Worm (Caenorhabditis elegans) whole organism, early embryonic: Measurements from ENCODE around the gene unc-7.

Experiments used
- B0310.2 ChIP-seq: sonication (generic microtip); optimal IDR thresholded peaks from 2 replicates; lab custom pipeline; 2016; ENCODE audit warnings: mild to moderate bottlenecking, missing genetic modification characterization, missing compliant biosample characterization
- F13C5.2 ChIP-seq: sonication (generic microtip); optimal IDR thresholded peaks from 2 replicates; lab custom pipeline; 2017; ENCODE audit warnings: mild to moderate bottlenecking, missing genetic modification characterization, inconsistent platforms, missing compliant biosample characterization
- aly-1 ChIP-seq: sonication (generic microtip); optimal IDR thresholded peaks from 2 replicates; lab custom pipeline; 2016; ENCODE audit warnings: missing genetic modification characterization, missing compliant biosample characterization
- ama-1 ChIP-seq: fragments of 150-350 bp; optimal IDR thresholded peaks from 2 replicates; lab custom pipeline; 2014
- ceh-13 ChIP-seq: fragments of 200-800 bp; sonication (Bioruptor generic); optimal IDR thresholded peaks from 2 replicates; lab custom pipeline; 2018; ENCODE audit warnings: mild to moderate bottlenecking, missing genetic modification characterization, missing compliant biosample characterization
- ceh-36 ChIP-seq: sonication (generic microtip); optimal IDR thresholded peaks from 2 replicates; lab custom pipeline; 2016; ENCODE audit warnings: missing genetic modification characterization, inconsistent platforms, missing compliant biosample characterization
- ets-7 ChIP-seq: sonication (generic microtip); optimal IDR thresholded peaks from 2 replicates; lab custom pipeline; 2016; ENCODE audit warnings: missing genotype, missing genetic modification characterization, missing compliant biosample characterization
- flt-1 ChIP-seq: fragments of 200-800 bp; sonication (Bioruptor generic); IDR thresholded peaks from 2 replicates; pipeline ENCODE4 v1.3.6; 2022; ENCODE audit warnings: missing genetic modification characterization, missing compliant biosample characterization
- hmbx-1 ChIP-seq: sonication (generic microtip); optimal IDR thresholded peaks from 2 replicates; lab custom pipeline; 2016; ENCODE audit warnings: mild to moderate bottlenecking, missing genetic modification characterization, missing compliant biosample characterization
- hmg-4 ChIP-seq: fragments of 200-800 bp; sonication (Bioruptor generic); optimal IDR thresholded peaks from 2 replicates; lab custom pipeline; 2018; ENCODE audit warnings: mild to moderate bottlenecking, missing genetic modification characterization, missing compliant biosample characterization
- hnd-1 ChIP-seq: sonication (generic microtip); optimal IDR thresholded peaks from 2 replicates; lab custom pipeline; 2016; ENCODE audit warnings: missing genetic modification characterization, missing compliant biosample characterization
- pes-1 ChIP-seq: fragments of 200-800 bp; sonication (Bioruptor generic); IDR thresholded peaks from 2 replicates; pipeline ENCODE4 v1.3.6; 2022; ENCODE audit warnings: missing genetic modification reagents, missing genetic modification characterization, missing compliant biosample characterization
- scrt-1 ChIP-seq: fragments of 200-800 bp; sonication (Bioruptor generic); IDR thresholded peaks from 2 replicates; pipeline ENCODE4 v1.3.6; 2022; ENCODE audit warnings: missing genetic modification characterization, missing compliant biosample characterization
- sea-1 ChIP-seq: fragments of 200-800 bp; sonication (Bioruptor generic); conservative IDR thresholded peaks from 2 replicates; pipeline ENCODE4 v1.3.6; 2022; ENCODE audit warnings: missing genetic modification characterization, missing compliant biosample characterization
- tbx-11 ChIP-seq: fragments of 200-800 bp; sonication (Bioruptor generic); IDR thresholded peaks from 2 replicates; pipeline ENCODE4 v1.3.6; 2022; ENCODE audit warnings: missing genetic modification characterization, missing compliant biosample characterization
- tbx-37 ChIP-seq: fragments of 200-800 bp; sonication (Bioruptor generic); conservative IDR thresholded peaks from 2 replicates; pipeline ENCODE4 v1.3.6; 2022; ENCODE audit warnings: missing genetic modification reagents, missing genetic modification characterization, missing compliant biosample characterization
- tra-4 ChIP-seq: sonication (generic microtip); optimal IDR thresholded peaks from 2 replicates; lab custom pipeline; 2017; ENCODE audit warnings: missing genetic modification characterization, missing compliant biosample characterization

unc-7 gene

ce11 chrX:15104963-15105493, 42.5 kb downstream of the unc-7 start:
- TF ChIP-seq ceh-36 (no peak), hmbx-1 (tag; lab: Kevin White, UChicago) (no peak), aly-1 (tag; lab: Kevin White, UChicago) (no peak), ceh-13 (no peak), B0310.2 (tag; lab: Kevin White, UChicago) (no peak), tra-4 (tag; lab: Kevin White, UChicago) (no peak), scrt-1 (GFP tag; lab: Robert Waterston, UW) (no peak), tbx-37 (GFP tag; lab: Robert Waterston, UW) (no peak), ama-1 (lab: Kevin White, UChicago) (no peak), ets-7 (tag; lab: Kevin White, UChicago) (no peak), hmg-4 (GFP tag; lab: Kevin White, UChicago) (no peak), sea-1 (GFP tag; lab: Robert Waterston, UW) (no peak), flt-1 (no peak)

- no peak for TF ChIP-seq aly-1 (tag; lab: Kevin White, UChicago)
- no peak for TF ChIP-seq sea-1 (GFP tag; lab: Robert Waterston, UW)
- no peak for TF ChIP-seq B0310.2 (tag; lab: Kevin White, UChicago)
- TF ChIP-seq ceh-36 = no peak
- TF ChIP-seq tbx-37 (GFP tag; lab: Robert Waterston, UW) = no peak
- TF ChIP-seq scrt-1 (GFP tag; lab: Robert Waterston, UW) = no peak
These were observed 44.1 kb downstream of the unc-7 start for ce11 chrX:15103481-15103880.

ce11 chrX:15100369-15100963, 47.1 kb downstream of the unc-7 start, which contains the start of gene dhhc-1:
Gene dhhc-1 (minus strand): TSS chrX:15100419.
- TF ChIP-seq hmg-4 (GFP tag; lab: Kevin White, UChicago) (peak; percentile 45), F13C5.2 (tag; lab: Kevin White, UChicago) (peak; percentile 28), ama-1 (lab: Kevin White, UChicago) (no peak)

ce11 chrX:15097763-15098162, 49.8 kb downstream of the unc-7 start, which contains the start of gene F09B12.3:
Gene F09B12.3 (minus strand): TSS chrX:15097954.
- no peak for TF ChIP-seq sea-1 (GFP tag; lab: Robert Waterston, UW)
- no peak for TF ChIP-seq B0310.2 (tag; lab: Kevin White, UChicago)
- TF ChIP-seq tra-4 (tag; lab: Kevin White, UChicago) = no peak
- TF ChIP-seq ets-7 (tag; lab: Kevin White, UChicago) = no peak
- no peak for TF ChIP-seq hnd-1 (tag; lab: Kevin White, UChicago)
- no peak for TF ChIP-seq tbx-11
- TF ChIP-seq tbx-37 (GFP tag; lab: Robert Waterston, UW) = no peak
- TF ChIP-seq aly-1 (tag; lab: Kevin White, UChicago) = no peak
- no peak for TF ChIP-seq scrt-1 (GFP tag; lab: Robert Waterston, UW)
- TF ChIP-seq ceh-36 = no peak
- TF ChIP-seq hmbx-1 (tag; lab: Kevin White, UChicago) = no peak
- no peak for TF ChIP-seq hmg-4 (GFP tag; lab: Kevin White, UChicago)
- no peak for TF ChIP-seq flt-1
- TF ChIP-seq F13C5.2 (tag; lab: Kevin White, UChicago) = no peak
- TF ChIP-seq pes-1 (GFP tag; lab: Robert Waterston, UW) = no peak
- TF ChIP-seq ceh-13 = no peak
- TF ChIP-seq ama-1 (lab: Kevin White, UChicago) = no peak

ce11 chrX:15096277-15096676, 51.3 kb downstream of the unc-7 start:
- TF ChIP-seq ceh-13 (no peak), flt-1 (no peak), tbx-11 (no peak), F13C5.2 (tag; lab: Kevin White, UChicago) (no peak), aly-1 (tag; lab: Kevin White, UChicago) (no peak), ama-1 (lab: Kevin White, UChicago) (no peak), pes-1 (GFP tag; lab: Robert Waterston, UW) (no peak), ceh-36 (no peak), hmbx-1 (tag; lab: Kevin White, UChicago) (no peak), scrt-1 (GFP tag; lab: Robert Waterston, UW) (no peak), tra-4 (tag; lab: Kevin White, UChicago) (no peak), hmg-4 (GFP tag; lab: Kevin White, UChicago) (no peak), B0310.2 (tag; lab: Kevin White, UChicago) (no peak), ets-7 (tag; lab: Kevin White, UChicago) (no peak), sea-1 (GFP tag; lab: Robert Waterston, UW) (no peak), tbx-37 (GFP tag; lab: Robert Waterston, UW) (no peak), hnd-1 (tag; lab: Kevin White, UChicago) (no peak)

- no peak for TF ChIP-seq hnd-1 (tag; lab: Kevin White, UChicago)
- no peak for TF ChIP-seq scrt-1 (GFP tag; lab: Robert Waterston, UW)
- no peak for TF ChIP-seq ets-7 (tag; lab: Kevin White, UChicago)
- no peak for TF ChIP-seq ama-1 (lab: Kevin White, UChicago)
These were observed 52.6 kb downstream of the unc-7 start, which contains the start of gene F09B12.7 for ce11 chrX:15094973-15095372. Gene F09B12.7 (minus strand): TSS chrX:15095073.

- TF ChIP-seq hmg-4 (GFP tag; lab: Kevin White, UChicago) (no peak), aly-1 (tag; lab: Kevin White, UChicago) (no peak)
These were observed 54.7 kb downstream of the unc-7 start for ce11 chrX:15092775-15093386.
